Fruit fly (Drosophila melanogaster) whole organism, prepupa: ENCODE data around the gene CG18171.
A peak's percentile ranks its signal among the peaks of the same experiment; 100 is the strongest.

ENCODE experiments used
- Blimp-1 ChIP-seq: fragments of 200-800 bp; sonication (Bioruptor generic); optimal IDR thresholded peaks from 3 replicates; lab custom pipeline; 2017; ENCODE audit warnings: missing biosample characterization, missing genetic modification characterization, mild to moderate bottlenecking, moderate library complexity, missing genetic modification reagents
- CG10631 ChIP-seq: fragments of 200-800 bp; sonication (Bioruptor generic); optimal IDR thresholded peaks from 2 replicates; lab custom pipeline; 2016; ENCODE audit warnings: missing biosample characterization, missing genetic modification characterization
- CG10669 ChIP-seq: fragments of 200-800 bp; sonication (Bioruptor generic); optimal IDR thresholded peaks from 3 replicates; lab custom pipeline; 2018; ENCODE audit warnings: missing biosample characterization, mild to moderate bottlenecking, missing genetic modification characterization, moderate library complexity
- CG11294 ChIP-seq: fragments of 200-800 bp; sonication (Bioruptor generic); IDR thresholded peaks from 2 replicates; pipeline ENCODE4 v1.3.6; 2022; ENCODE audit warnings: missing biosample characterization, missing genetic modification characterization
- CG11902 ChIP-seq: fragments of 200-800 bp; sonication (Bioruptor generic); optimal IDR thresholded peaks from 3 replicates; lab custom pipeline; 2016; ENCODE audit warnings: missing biosample characterization, missing genetic modification characterization
- CG15336 ChIP-seq: fragments of 200-800 bp; sonication (Bioruptor generic); IDR thresholded peaks from 2 replicates; pipeline ENCODE4 v1.3.6; 2022; ENCODE audit warnings: missing biosample characterization, missing genetic modification characterization
- CG1621 ChIP-seq: fragments of 200-800 bp; sonication (Bioruptor generic); optimal IDR thresholded peaks from 3 replicates; lab custom pipeline; 2018; ENCODE audit warnings: missing biosample characterization, mild to moderate bottlenecking, missing genetic modification characterization
- CG16779 ChIP-seq: fragments of 200-800 bp; sonication (Bioruptor generic); optimal IDR thresholded peaks from 3 replicates; lab custom pipeline; 2017; ENCODE audit warnings: missing biosample characterization, mild to moderate bottlenecking, missing genetic modification characterization
- CG3032 ChIP-seq: fragments of 200-800 bp; optimal IDR thresholded peaks from 2 replicates; lab custom pipeline; 2019; ENCODE audit warnings: missing biosample characterization, mild to moderate bottlenecking, missing genetic modification characterization, moderate library complexity
- CG31627 ChIP-seq: fragments of 200-800 bp; sonication (Bioruptor generic); optimal IDR thresholded peaks from 3 replicates; lab custom pipeline; 2016; ENCODE audit warnings: missing biosample characterization, missing genetic modification characterization
- CG32006 ChIP-seq: fragments of 200-800 bp; sonication (Bioruptor generic); optimal IDR thresholded peaks from 3 replicates; lab custom pipeline; 2017; ENCODE audit warnings: missing biosample characterization, mild to moderate bottlenecking, missing genetic modification characterization
- CG34406 ChIP-seq: fragments of 200-800 bp; sonication (Bioruptor generic); optimal IDR thresholded peaks from 3 replicates; lab custom pipeline; 2016; ENCODE audit warnings: missing biosample characterization, missing genetic modification characterization
- CG3919 ChIP-seq: fragments of 200-800 bp; sonication (Bioruptor generic); optimal IDR thresholded peaks from 3 replicates; lab custom pipeline; 2016; ENCODE audit warnings: missing biosample characterization, missing genetic modification characterization
- CG6163 ChIP-seq: fragments of 200-800 bp; sonication (Bioruptor generic); IDR thresholded peaks from 3 replicates; pipeline ENCODE4 v1.3.6; 2022; ENCODE audit warnings: missing biosample characterization, missing genetic modification characterization
- CG6276 ChIP-seq: fragments of 200-800 bp; sonication (Bioruptor generic); optimal IDR thresholded peaks from 2 replicates; lab custom pipeline; 2017; ENCODE audit warnings: missing biosample characterization, mild to moderate bottlenecking, missing genetic modification characterization
- CG6792 ChIP-seq: fragments of 200-800 bp; sonication (Bioruptor generic); optimal IDR thresholded peaks from 3 replicates; lab custom pipeline; 2016; ENCODE audit warnings: missing biosample characterization, missing genetic modification characterization
- CG6808 ChIP-seq: fragments of 200-800 bp; sonication (Bioruptor generic); optimal IDR thresholded peaks from 3 replicates; lab custom pipeline; 2017; ENCODE audit warnings: missing biosample characterization, missing genetic modification characterization, mild to moderate bottlenecking, moderate library complexity, missing genetic modification reagents
- CG6854 ChIP-seq: fragments of 200-800 bp; sonication (Bioruptor generic); optimal IDR thresholded peaks from 2 replicates; lab custom pipeline; 2017; ENCODE audit warnings: missing biosample characterization, mild to moderate bottlenecking, missing genetic modification characterization
- CG7368 ChIP-seq: fragments of 200-800 bp; sonication (Bioruptor generic); optimal IDR thresholded peaks from 3 replicates; lab custom pipeline; 2016; ENCODE audit warnings: missing biosample characterization, missing genetic modification characterization
- CG9139 ChIP-seq: fragments of 200-800 bp; sonication (Bioruptor generic); optimal IDR thresholded peaks from 3 replicates; lab custom pipeline; 2017; ENCODE audit warnings: missing biosample characterization, mild to moderate bottlenecking, missing genetic modification characterization
- Eip75B ChIP-seq: fragments of 200-800 bp; sonication (Bioruptor generic); optimal IDR thresholded peaks from 3 replicates; lab custom pipeline; 2016; ENCODE audit warnings: missing biosample characterization, missing genetic modification characterization
- Eip78C ChIP-seq: fragments of 200-800 bp; sonication (Bioruptor generic); peaks from one replicate; lab custom pipeline; 2016; ENCODE audit warnings: missing biosample characterization, missing genetic modification characterization
- Eip93F ChIP-seq: fragments of 200-800 bp; sonication (Bioruptor generic); optimal IDR thresholded peaks from 2 replicates; lab custom pipeline; 2016; ENCODE audit warnings: missing biosample characterization, mild to moderate bottlenecking, missing genetic modification characterization
- Ets96B ChIP-seq: fragments of 200-800 bp; optimal IDR thresholded peaks from 2 replicates; lab custom pipeline; 2019; ENCODE audit warnings: missing biosample characterization, mild to moderate bottlenecking, missing genetic modification characterization, moderate library complexity
- Hr39 ChIP-seq: fragments of 200-800 bp; sonication (Bioruptor generic); optimal IDR thresholded peaks from 2 replicates; lab custom pipeline; 2016; ENCODE audit warnings: missing biosample characterization, missing genetic modification characterization
- Hr4 ChIP-seq: fragments of 200-800 bp; sonication (Bioruptor generic); optimal IDR thresholded peaks from 3 replicates; lab custom pipeline; 2016; ENCODE audit warnings: missing biosample characterization, missing genetic modification characterization
- Smox ChIP-seq: fragments of 200-800 bp; sonication (Bioruptor generic); optimal IDR thresholded peaks from 3 replicates; lab custom pipeline; 2016; ENCODE audit warnings: missing biosample characterization, missing genetic modification characterization
- Sox102F ChIP-seq: fragments of 200-800 bp; sonication (Bioruptor generic); optimal IDR thresholded peaks from 2 replicates; lab custom pipeline; 2016; ENCODE audit warnings: missing biosample characterization, mild to moderate bottlenecking, missing genetic modification characterization
- Sox14 ChIP-seq: fragments of 200-800 bp; sonication (Bioruptor generic); optimal IDR thresholded peaks from 3 replicates; lab custom pipeline; 2016; ENCODE audit warnings: missing biosample characterization, missing genetic modification characterization
- achi ChIP-seq: fragments of 200-800 bp; sonication (Bioruptor generic); optimal IDR thresholded peaks from 3 replicates; lab custom pipeline; 2016; ENCODE audit warnings: missing biosample characterization, missing genetic modification characterization
- cyc ChIP-seq: fragments of 200-800 bp; sonication (Bioruptor generic); optimal IDR thresholded peaks from 3 replicates; lab custom pipeline; 2016; ENCODE audit warnings: missing biosample characterization, missing genetic modification characterization
- dsx ChIP-seq: fragments of 200-800 bp; optimal IDR thresholded peaks from 3 replicates; lab custom pipeline; 2019; ENCODE audit warnings: missing biosample characterization, mild to moderate bottlenecking, missing genetic modification characterization, moderate library complexity; ENCODE audit not compliant: poor library complexity, severe bottlenecking
- eg ChIP-seq: fragments of 200-800 bp; sonication (Bioruptor generic); IDR thresholded peaks from 3 replicates; pipeline ENCODE4 v1.3.6; 2022; ENCODE audit warnings: missing biosample characterization, missing genetic modification characterization
- esn ChIP-seq: fragments of 200-800 bp; sonication (Bioruptor generic); optimal IDR thresholded peaks from 2 replicates; lab custom pipeline; 2016; ENCODE audit warnings: missing biosample characterization, mild to moderate bottlenecking, missing genetic modification characterization, moderate library complexity
- fd59A ChIP-seq: fragments of 200-800 bp; sonication (Bioruptor generic); optimal IDR thresholded peaks from 2 replicates; lab custom pipeline; 2017; ENCODE audit warnings: missing biosample characterization, mild to moderate bottlenecking, missing genetic modification characterization, missing genetic modification reagents
- fd85E ChIP-seq: fragments of 200-800 bp; sonication (Bioruptor generic); optimal IDR thresholded peaks from 3 replicates; lab custom pipeline; 2016; ENCODE audit warnings: missing biosample characterization, missing genetic modification characterization
- fkh ChIP-seq: fragments of 200-800 bp; sonication (Bioruptor generic); optimal IDR thresholded peaks from 3 replicates; lab custom pipeline; 2017; ENCODE audit warnings: missing biosample characterization, mild to moderate bottlenecking, missing genetic modification characterization, moderate library complexity
- lz ChIP-seq: fragments of 200-800 bp; sonication (Bioruptor generic); optimal IDR thresholded peaks from 3 replicates; lab custom pipeline; 2016; ENCODE audit warnings: missing biosample characterization, missing genetic modification characterization
- net ChIP-seq: fragments of 200-800 bp; sonication (Bioruptor generic); optimal IDR thresholded peaks from 3 replicates; lab custom pipeline; 2016; ENCODE audit warnings: missing biosample characterization, missing genetic modification characterization
- pdm3 ChIP-seq: fragments of 200-800 bp; sonication (Bioruptor generic); optimal IDR thresholded peaks from 3 replicates; lab custom pipeline; 2016; ENCODE audit warnings: missing biosample characterization, missing genetic modification characterization
- salr ChIP-seq, 2 experiments: fragments of 200-800 bp; sonication (Bioruptor generic); optimal IDR thresholded peaks; 3 replicates each; lab custom pipeline; 2016 to 2018; ENCODE audit warnings: missing biosample characterization in 2 of 2, missing genetic modification characterization in 2 of 2, mild to moderate bottlenecking in 1 of 2
- svp ChIP-seq: fragments of 200-800 bp; sonication (Bioruptor generic); peaks from one replicate; lab custom pipeline; 2016; ENCODE audit warnings: missing biosample characterization, missing genetic modification characterization
- topi ChIP-seq: fragments of 200-800 bp; sonication (Bioruptor generic); optimal IDR thresholded peaks from 3 replicates; lab custom pipeline; 2016; ENCODE audit warnings: missing biosample characterization, missing genetic modification characterization
- vri ChIP-seq: fragments of 200-800 bp; sonication (Bioruptor generic); optimal IDR thresholded peaks from 3 replicates; lab custom pipeline; 2016; ENCODE audit warnings: missing biosample characterization, mild to moderate bottlenecking, missing genetic modification characterization

CG18171 gene

dm6 chr3L:1755458-1755984 is 32.6 kb upstream of the CG18171 start, which contains the start of gene Cht2 (continued):
- TF ChIP-seq CG31627 (GFP tag; lab: Kevin White, UChicago), result no peak
- no peak for TF ChIP-seq svp (GFP tag; lab: Kevin White, UChicago)
- no peak for TF ChIP-seq fkh (GFP tag; lab: Kevin White, UChicago)
- no peak for TF ChIP-seq salr (GFP tag; optimal IDR thresholded peaks at IDR 0.05; lab: Kevin White, UChicago)
- peak; percentile 54; the same call in 1 of the 2 replicates for TF ChIP-seq CG15336 (GFP tag; lab: Robert Waterston, UW)
- no peak for TF ChIP-seq CG11294 (GFP tag; lab: Robert Waterston, UW)
- peak; percentile 68 for TF ChIP-seq CG6163
- no peak for TF ChIP-seq Sox14 (GFP tag; lab: Kevin White, UChicago)
- no peak for TF ChIP-seq lz (GFP tag; lab: Kevin White, UChicago)
- no peak for TF ChIP-seq vri (GFP tag; lab: Kevin White, UChicago)
- no peak for TF ChIP-seq Hr4 (GFP tag; lab: Kevin White, UChicago)
- no peak for TF ChIP-seq CG11902 (GFP tag; lab: Kevin White, UChicago)
- TF ChIP-seq Eip78C (GFP tag; lab: Kevin White, UChicago), result peak; percentile 62
- TF ChIP-seq Eip93F (GFP tag; lab: Kevin White, UChicago), result peak; percentile 1
- no peak for TF ChIP-seq Blimp-1
- TF ChIP-seq Sox102F (GFP tag; lab: Kevin White, UChicago), result peak; percentile 32
- TF ChIP-seq CG10631, result no peak
- TF ChIP-seq CG6792 (GFP tag; lab: Kevin White, UChicago), result no peak
- TF ChIP-seq CG6276 (GFP tag; lab: Kevin White, UChicago), result no peak
- no peak for TF ChIP-seq CG3919 (GFP tag; lab: Kevin White, UChicago)
- no peak for TF ChIP-seq fd85E (GFP tag; lab: Kevin White, UChicago)
- TF ChIP-seq net (GFP tag; lab: Kevin White, UChicago), result no peak
- TF ChIP-seq pdm3 (GFP tag; lab: Kevin White, UChicago), result no peak
- TF ChIP-seq eg (GFP tag; lab: Robert Waterston, UW), result peak; percentile 67; the same call in 1 of the 3 replicates
- TF ChIP-seq CG7368 (GFP tag; lab: Kevin White, UChicago), result no peak
- TF ChIP-seq Hr39 (GFP tag; lab: Kevin White, UChicago), result no peak
- no peak for TF ChIP-seq Ets96B (tag; lab: Kevin White, UChicago)
- TF ChIP-seq cyc (GFP tag; lab: Kevin White, UChicago), result no peak

dm6 chr3L:1754935-1755334 is 32.0 kb upstream of the CG18171 start:
- TF ChIP-seq Sox14 (GFP tag; lab: Kevin White, UChicago), result no peak
- TF ChIP-seq net (GFP tag; lab: Kevin White, UChicago), result no peak
- TF ChIP-seq fd59A, result no peak
- TF ChIP-seq CG16779 (tag; lab: Kevin White, UChicago), result no peak
- TF ChIP-seq CG6854 (GFP tag; lab: Kevin White, UChicago), result no peak
- TF ChIP-seq Blimp-1, result peak; percentile 77
- no peak for TF ChIP-seq CG3032 (tag; lab: Kevin White, UChicago)
- TF ChIP-seq, all 60 proteins: peak for 1

dm6 chr3L:1754262-1754661 is 31.3 kb upstream of the CG18171 start:
- TF ChIP-seq CG10669 (GFP tag; lab: Kevin White, UChicago) (no peak), fd85E (GFP tag; lab: Kevin White, UChicago) (no peak), achi (GFP tag; lab: Kevin White, UChicago) (no peak), dsx (GFP tag; lab: Kevin White, UChicago) (peak; percentile 91), Smox (GFP tag; lab: Kevin White, UChicago) (no peak)

- no peak for TF ChIP-seq CG6163
- no peak for TF ChIP-seq CG10631
- TF ChIP-seq CG32006 (GFP tag; lab: Kevin White, UChicago), result peak; percentile 5
- TF ChIP-seq CG6808, result no peak
- peak; percentile 57 for TF ChIP-seq Eip78C (GFP tag; lab: Kevin White, UChicago)
- TF ChIP-seq Hr4 (GFP tag; lab: Kevin White, UChicago), result no peak
- no peak for TF ChIP-seq CG7368 (GFP tag; lab: Kevin White, UChicago)
- TF ChIP-seq CG9139 (GFP tag; lab: Kevin White, UChicago), result no peak
- no peak for TF ChIP-seq Blimp-1
- no peak for TF ChIP-seq CG16779 (tag; lab: Kevin White, UChicago)
- TF ChIP-seq CG11294 (GFP tag; lab: Robert Waterston, UW), result no peak
- TF ChIP-seq dsx (GFP tag; lab: Kevin White, UChicago), result no peak
- TF ChIP-seq CG6276 (GFP tag; lab: Kevin White, UChicago), result no peak
- TF ChIP-seq lz (GFP tag; lab: Kevin White, UChicago), result no peak
- TF ChIP-seq svp (GFP tag; lab: Kevin White, UChicago), result peak; percentile 38
- no peak for TF ChIP-seq CG15336 (GFP tag; lab: Robert Waterston, UW)
- TF ChIP-seq esn (GFP tag; lab: Kevin White, UChicago), result peak; percentile 7
- no peak for TF ChIP-seq CG34406 (GFP tag; lab: Kevin White, UChicago)
- no peak for TF ChIP-seq Eip75B (GFP tag; lab: Kevin White, UChicago)
- TF ChIP-seq CG1621, result no peak
- TF ChIP-seq CG3919 (GFP tag; lab: Kevin White, UChicago), result no peak
- TF ChIP-seq topi, result no peak
These were observed 25.3 kb upstream of the CG18171 start for dm6 chr3L:1748218-1748617.
